Worm (Caenorhabditis elegans) whole organism, L4/young adult: Measurements from ENCODE around the gene cdh-4.
A peak's percentile ranks its signal among the peaks of the same experiment; 100 is the strongest.

Source experiments
- W03F9.2 ChIP-seq: fragments of 150-350 bp; optimal IDR thresholded peaks from 2 replicates; lab custom pipeline; 2014; ENCODE audit warnings: missing biosample characterization, missing genetic modification characterization
- dao-5 ChIP-seq: sonication (generic microtip); optimal IDR thresholded peaks from 2 replicates; lab custom pipeline; 2016; ENCODE audit warnings: missing genotype, missing genetic modification characterization, moderate library complexity, missing compliant biosample characterization
- him-1 ChIP-seq: sonication (generic microtip); optimal IDR thresholded peaks from 2 replicates; lab custom pipeline; 2016; ENCODE audit warnings: missing genotype, missing genetic modification reagents, missing genetic modification characterization, missing compliant biosample characterization

The cdh-4 gene

DNA sequence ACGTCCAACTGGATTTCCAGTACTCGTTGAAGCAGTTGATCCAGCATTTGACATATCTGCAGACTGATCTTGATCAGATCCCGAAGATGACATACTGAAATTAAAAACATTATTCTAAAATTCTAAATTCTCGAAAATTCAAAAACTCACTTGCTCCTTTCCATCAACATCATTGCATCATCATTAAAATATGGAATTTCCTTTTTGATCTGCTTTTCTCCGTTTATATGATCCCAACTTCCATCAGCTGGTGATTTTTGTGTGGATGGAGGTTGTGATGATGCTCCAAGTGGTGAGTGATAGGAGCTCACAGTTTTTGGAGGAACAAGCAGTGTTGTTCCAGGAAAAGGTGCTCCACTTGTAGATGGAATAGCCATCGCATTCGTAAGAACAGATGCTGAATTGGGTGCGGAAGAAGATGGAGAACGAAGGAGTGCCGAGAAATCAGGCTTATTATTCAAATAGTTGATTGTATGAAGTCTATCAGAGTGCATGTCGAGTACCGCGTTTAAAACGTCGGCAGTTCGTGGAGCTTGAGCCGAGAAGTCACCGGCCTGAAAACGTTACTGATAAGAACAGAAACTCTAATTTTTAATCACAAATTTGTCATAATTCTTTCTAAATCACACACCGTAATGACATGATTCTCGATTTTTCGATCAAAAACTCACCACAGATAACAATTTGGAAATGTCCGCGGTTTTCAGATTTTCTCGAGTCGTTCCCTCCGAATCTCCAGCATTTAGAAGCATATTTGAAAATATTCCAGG is 27.0 kb upstream of the cdh-4 start:
- TF ChIP-seq him-1 (no peak), W03F9.2 (tag; lab: Kevin White, UChicago) (no peak), dao-5 (tag; lab: Kevin White, UChicago) (no peak)

- TF ChIP-seq him-1: no peak
- TF ChIP-seq dao-5 (tag; lab: Kevin White, UChicago): no peak
These were observed 25.6 kb upstream of the cdh-4 start for ce11 chrIII:4494541-4495010.

DNA sequence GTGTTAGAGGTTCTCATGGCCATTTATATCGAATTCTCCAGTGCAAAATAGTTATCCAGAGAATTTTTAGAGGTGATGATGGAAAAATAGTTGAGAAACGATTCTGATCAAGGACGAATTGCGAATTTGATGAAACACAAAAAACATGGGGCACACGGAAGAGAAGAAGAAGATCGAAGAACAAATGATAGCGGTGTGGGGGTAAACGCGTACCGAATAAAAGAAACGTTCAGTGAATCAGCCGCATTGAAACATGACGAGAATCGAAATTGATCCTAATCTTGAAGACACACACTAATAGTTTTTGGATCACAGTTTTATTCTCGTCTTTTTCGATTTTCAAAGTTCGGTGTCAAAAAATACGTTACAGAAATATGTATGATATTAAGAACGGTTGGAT is 24.9 kb upstream of the cdh-4 start:
- TF ChIP-seq him-1 (no peak), W03F9.2 (tag; lab: Kevin White, UChicago) (no peak), dao-5 (tag; lab: Kevin White, UChicago) (no peak)

DNA sequence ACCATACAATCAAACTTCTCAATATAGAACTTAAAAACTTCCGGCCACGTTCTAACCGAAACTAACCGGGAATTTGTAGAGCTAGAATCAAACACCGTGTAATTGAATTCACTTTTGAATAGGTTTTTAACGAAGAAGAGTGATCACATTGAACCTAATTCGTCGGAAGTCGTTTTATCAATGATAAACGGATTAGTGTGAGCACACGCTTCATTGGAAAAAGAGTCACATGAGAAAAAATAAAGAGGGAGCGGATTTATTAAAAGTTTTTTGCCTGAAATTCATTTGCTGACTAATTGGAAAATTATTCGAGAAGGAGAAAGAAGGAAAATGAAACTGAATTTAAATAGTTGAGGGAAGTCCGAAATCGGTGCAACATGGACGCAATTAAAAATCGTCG is 24.5 kb upstream of the cdh-4 start:
- TF ChIP-seq W03F9.2 (tag; lab: Kevin White, UChicago): no peak
- TF ChIP-seq dao-5 (tag; lab: Kevin White, UChicago): no peak
- no peak for TF ChIP-seq him-1

- TF ChIP-seq him-1 (no peak), dao-5 (tag; lab: Kevin White, UChicago) (no peak), W03F9.2 (tag; lab: Kevin White, UChicago) (no peak)
These were observed 24.1 kb upstream of the cdh-4 start for ce11 chrIII:4496085-4496484.

- TF ChIP-seq him-1 (no peak), W03F9.2 (tag; lab: Kevin White, UChicago) (no peak), dao-5 (tag; lab: Kevin White, UChicago) (no peak)
These were observed 21.2 kb upstream of the cdh-4 start, which contains the start of the genes C07G2.5 and atf-7 for ce11 chrIII:4498938-4499337. C07G2.5 (minus strand) TSS chrIII:4499038. atf-7 (minus strand) TSS chrIII:4499045.

DNA sequence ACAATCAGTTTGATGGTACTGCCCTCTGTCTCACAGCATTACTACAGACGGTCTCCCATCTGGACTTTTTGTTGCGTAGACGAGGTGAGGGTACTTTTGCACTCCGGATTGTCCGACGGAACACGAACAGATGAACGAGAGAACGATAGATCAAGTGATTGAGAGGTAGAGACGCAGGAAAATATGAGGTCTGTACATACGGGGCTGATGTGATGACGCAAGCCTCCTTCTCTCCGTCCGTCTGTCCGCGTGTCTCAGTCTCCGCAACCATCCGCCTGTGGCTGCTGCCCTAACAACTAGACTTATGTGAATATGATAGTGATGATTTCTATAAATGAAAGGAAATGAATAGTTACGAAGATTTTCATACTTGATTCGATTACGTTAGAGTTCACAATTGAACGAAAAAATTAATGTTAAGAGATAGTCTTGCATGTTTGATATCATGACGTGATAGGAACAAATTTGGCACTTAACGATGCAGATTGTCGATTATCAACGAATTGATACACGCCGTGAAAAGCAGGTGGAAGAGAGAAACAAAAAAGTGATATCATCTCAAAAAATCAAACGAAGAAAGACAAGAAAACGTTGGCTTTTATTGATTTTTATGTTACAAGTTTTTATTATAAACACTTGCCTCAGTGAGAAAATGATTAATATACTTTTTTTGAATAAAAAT is 17.5 kb upstream of the cdh-4 start:
- TF ChIP-seq him-1 (no peak), dao-5 (tag; lab: Kevin White, UChicago) (no peak), W03F9.2 (tag; lab: Kevin White, UChicago) (no peak)

ce11 chrIII:4504358-4504757 is 15.8 kb upstream of the cdh-4 start:
- TF ChIP-seq W03F9.2 (tag; lab: Kevin White, UChicago) (peak; percentile 34), dao-5 (tag; lab: Kevin White, UChicago) (no peak), him-1 (peak; percentile 54)

DNA sequence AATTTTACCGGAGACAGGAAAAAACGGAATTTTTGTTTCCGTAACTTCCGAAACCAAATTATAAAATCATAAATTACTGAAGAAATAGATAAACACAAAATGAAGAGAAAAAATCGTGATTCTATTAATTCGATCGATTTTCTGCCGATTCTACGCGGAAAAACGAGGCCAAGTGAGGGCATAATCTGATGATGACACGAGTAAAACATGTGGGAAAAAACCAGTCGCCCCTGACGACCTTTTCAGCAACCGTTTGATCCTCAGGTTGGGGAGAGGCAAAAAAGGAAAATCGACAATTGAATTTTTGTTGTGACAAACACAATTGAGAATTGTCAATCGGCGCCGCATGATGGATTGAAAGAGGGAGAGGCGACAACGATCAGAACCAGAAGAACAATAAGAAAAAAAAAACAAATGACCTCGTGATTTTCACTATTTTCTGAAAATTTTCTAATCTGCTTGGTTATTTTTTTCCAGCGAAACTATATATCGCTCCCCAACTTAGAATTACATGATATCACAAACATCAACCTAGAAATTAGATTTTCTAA is 15.1 kb upstream of the cdh-4 start:
- TF ChIP-seq W03F9.2 (tag; lab: Kevin White, UChicago) (no peak), him-1 (no peak), dao-5 (tag; lab: Kevin White, UChicago) (no peak)

DNA sequence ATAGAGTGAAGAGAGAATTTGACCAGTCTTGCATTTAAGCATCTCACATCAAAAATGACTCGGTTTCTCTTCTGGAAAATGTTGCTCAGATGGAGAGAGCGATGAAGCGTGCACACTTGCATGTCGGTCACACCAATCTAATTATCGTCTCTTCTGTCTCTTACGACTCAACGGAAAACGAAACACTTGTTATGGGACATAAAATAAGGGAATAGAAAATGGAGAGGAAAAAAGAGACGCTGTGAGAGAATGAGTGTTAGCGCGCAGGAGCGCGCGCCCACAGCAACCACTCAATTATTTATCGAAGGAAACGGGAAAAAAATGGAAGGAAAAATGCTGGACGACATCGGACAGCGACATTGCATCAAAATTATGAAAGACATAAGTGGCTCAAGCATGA is 14.4 kb upstream of the cdh-4 start:
- TF ChIP-seq him-1 (no peak), W03F9.2 (tag; lab: Kevin White, UChicago) (no peak), dao-5 (tag; lab: Kevin White, UChicago) (no peak)

DNA sequence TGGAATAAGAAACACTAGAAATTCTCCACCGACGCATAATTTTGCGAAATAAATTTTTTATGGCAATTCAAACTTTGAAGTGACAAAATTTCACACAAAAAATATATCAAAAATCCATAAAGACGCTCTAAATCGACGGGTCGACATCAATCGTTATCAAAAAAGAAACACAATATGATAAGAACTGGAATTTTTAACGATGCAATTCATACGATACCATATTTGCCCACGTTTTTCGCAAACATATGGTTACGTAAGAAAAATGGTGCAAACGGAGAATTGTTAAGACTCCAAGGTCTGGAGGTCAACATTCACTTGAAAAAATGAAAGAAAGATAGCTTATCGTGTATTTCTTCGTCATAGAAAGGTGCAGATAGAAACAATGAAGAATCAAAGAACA is 14.0 kb upstream of the cdh-4 start:
- TF ChIP-seq him-1: no peak
- TF ChIP-seq W03F9.2 (tag; lab: Kevin White, UChicago): no peak
- no peak for TF ChIP-seq dao-5 (tag; lab: Kevin White, UChicago)

- peak; percentile 14 for TF ChIP-seq W03F9.2 (tag; lab: Kevin White, UChicago)
- no peak for TF ChIP-seq him-1
- TF ChIP-seq dao-5 (tag; lab: Kevin White, UChicago): no peak
These were observed 13.5 kb upstream of the cdh-4 start for ce11 chrIII:4506590-4507128.

ce11 chrIII:4508064-4508905 is 11.9 kb upstream of the cdh-4 start, which contains the start of the genes cct-5 and F25F2.1:
cct-5 (minus strand) TSS chrIII:4508114.
F25F2.1 (plus strand) TSS chrIII:4508855.
- peak; percentile 87 for TF ChIP-seq W03F9.2 (tag; lab: Kevin White, UChicago)
- TF ChIP-seq dao-5 (tag; lab: Kevin White, UChicago): no peak
- peak; percentile 69 for TF ChIP-seq him-1
